Worm (Caenorhabditis elegans): Measurements from ENCODE around the gene C45G9.2.

The C45G9.2 gene

DNA sequence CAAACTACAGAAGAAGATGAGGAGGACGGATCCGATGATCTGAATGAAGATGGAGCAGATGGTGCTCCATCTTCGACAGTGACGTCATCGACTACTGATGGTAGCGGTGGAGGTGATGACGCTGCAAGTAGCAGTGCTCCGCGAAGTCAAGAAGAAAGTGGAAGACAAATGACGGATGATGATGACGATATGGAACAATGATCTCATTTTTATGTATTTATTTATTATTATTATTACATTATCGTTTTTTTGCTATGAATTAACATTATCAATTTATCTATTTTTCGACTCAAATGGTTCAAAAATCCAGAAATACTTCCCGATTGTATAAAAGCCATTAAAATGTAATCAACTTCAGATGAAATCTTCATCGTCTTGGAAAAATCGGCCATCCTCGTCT is 47.2 kb upstream of the C45G9.2 start, which contains the start of gene R144.3:
TSS of gene R144.3 (plus strand) at position 301 of the 400 bp plus-strand sequence.
- TF ChIP-seq ZK185.1 (tag; optimal IDR thresholded peaks at IDR 0.05; ENCODE audit: poor library complexity, severe bottlenecking) (no peak), ceh-79 (tag; optimal IDR thresholded peaks at IDR 0.05) (no peak), hsf-1 (GFP tag; IDR thresholded peaks at IDR 0.05) (no peak), F49E8.2 (tag; optimal IDR thresholded peaks at IDR 0.05; ENCODE audit: insufficient read depth) (no peak), ceh-91 (GFP tag; IDR thresholded peaks at IDR 0.05) (no peak), lag-1 (GFP tag; IDR thresholded peaks at IDR 0.05) (no peak), rec-8 (tag; optimal IDR thresholded peaks at IDR 0.05) (no peak), rcor-1 (GFP tag; IDR thresholded peaks at IDR 0.05) (no peak), mcd-1 (GFP tag; IDR thresholded peaks at IDR 0.05) (no peak), unc-130 (GFP tag; optimal IDR thresholded peaks at IDR 0.05) (no peak), sea-2 (GFP tag; IDR thresholded peaks at IDR 0.05) (no peak), ztf-22 (GFP tag; optimal IDR thresholded peaks at IDR 0.05) (no peak), F55B11.4 (tag; optimal IDR thresholded peaks at IDR 0.05; ENCODE audit: borderline replicate concordance, insufficient read depth) (no peak), aptf-2 (GFP tag; conservative IDR thresholded peaks at IDR 0.05) (no peak), atf-7 (tag; optimal IDR thresholded peaks at IDR 0.05) (no peak), tbx-9 (tag; optimal IDR thresholded peaks at IDR 0.05; ENCODE audit: borderline replicate concordance) (no peak), mxl-1 (tag; optimal IDR thresholded peaks at IDR 0.05) (no peak), nfya-2 (GFP tag; IDR thresholded peaks at IDR 0.05) (no peak), pbrm-1 (GFP tag; IDR thresholded peaks at IDR 0.05) (no peak)

DNA sequence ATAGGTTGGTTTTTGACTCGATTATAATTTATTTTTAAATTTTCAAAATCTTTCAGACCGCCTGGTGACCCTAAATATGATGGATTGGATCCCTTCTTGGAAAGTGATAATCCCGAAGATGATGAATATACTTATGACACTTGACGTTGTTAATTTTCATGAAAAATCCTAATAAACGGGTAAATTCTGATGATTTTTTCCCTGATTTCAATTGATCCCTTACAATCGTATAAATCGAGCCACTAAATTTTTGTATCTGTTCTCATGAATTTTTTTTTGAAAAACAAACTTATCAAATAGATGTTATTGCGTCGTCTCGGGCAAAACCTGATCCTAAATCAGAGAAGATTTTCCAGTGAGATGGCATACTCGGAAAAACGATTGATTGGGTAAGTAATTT is 45.9 kb upstream of the C45G9.2 start, which contains the start of gene R144.13:
TSS of gene R144.13 (plus strand) at position 301 of the 400 bp plus-strand sequence.
- no peak for TF ChIP-seq let-607 (tag; optimal IDR thresholded peaks at IDR 0.05)
- TF ChIP-seq lsy-27 (tag; optimal IDR thresholded peaks at IDR 0.05; ENCODE audit: borderline replicate concordance, insufficient read depth), result no peak
- no peak for TF ChIP-seq nfya-2 (GFP tag; IDR thresholded peaks at IDR 0.05)
- TF ChIP-seq dpl-1 (GFP tag; optimal IDR thresholded peaks at IDR 0.05), result no peak

DNA sequence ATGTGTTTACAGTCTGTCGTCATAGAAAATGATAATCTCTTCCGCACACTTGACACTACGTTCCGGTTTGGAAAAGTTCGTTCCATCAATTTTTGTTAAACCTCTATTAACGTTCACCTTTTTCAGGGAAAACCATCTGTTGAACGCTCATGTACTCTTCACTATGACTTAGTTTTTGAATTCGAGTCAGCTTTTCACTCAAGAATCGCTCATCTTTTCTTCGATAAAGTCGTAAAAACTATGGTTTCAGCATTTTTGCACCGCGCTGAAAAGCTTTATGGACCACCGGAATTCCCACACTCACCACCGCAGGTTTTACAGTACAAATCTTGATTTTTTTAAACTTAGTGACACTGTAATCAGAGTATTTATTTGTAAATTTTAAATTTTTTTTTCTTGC is 45.2 kb upstream of the C45G9.2 start:
- TF ChIP-seq lin-26 (GFP tag; IDR thresholded peaks at IDR 0.05) (no peak), lin-35 (GFP tag; optimal IDR thresholded peaks at IDR 0.05) (peak in 1 of 3 experiments; percentile 4), nfyb-1 (GFP tag; IDR thresholded peaks at IDR 0.05) (0 out of 2 replicates have a peak, but pooled peaks have one; percentile 12), ama-1 (optimal IDR thresholded peaks at IDR 0.05) (peak; percentile 43), ama-1 (GFP tag; optimal IDR thresholded peaks at IDR 0.05) (no peak), nhr-179 (tag; optimal IDR thresholded peaks at IDR 0.05) (no peak)

ce11 chrIII:5024393-5024964 is 44.4 kb upstream of the C45G9.2 start, which contains the start of gene pcf-11:
Gene pcf-11, plus strand, starts transcription at chrIII:5024914.
- TF ChIP-seq hmg-1.2 (GFP tag; IDR thresholded peaks at IDR 0.05) (peak; percentile 46; the same call in 1 of the 2 replicates), tbp1 (GFP tag; optimal IDR thresholded peaks at IDR 0.05) (peak; percentile 15), dox-1 (GFP tag; IDR thresholded peaks at IDR 0.05) (no peak), snpc-3.4 (tag; optimal IDR thresholded peaks at IDR 0.05) (peak; percentile 26), C17E4.6 (GFP tag; IDR thresholded peaks at IDR 0.05) (no peak), aptf-2 (GFP tag; conservative IDR thresholded peaks at IDR 0.05) (no peak), Y79H2A.3 (GFP tag; conservative IDR thresholded peaks at IDR 0.05) (no peak), B0261.1 (tag; optimal IDR thresholded peaks at IDR 0.05) (no peak), T07F8.4 (tag; optimal IDR thresholded peaks at IDR 0.05) (no peak), nhr-120 (GFP tag; IDR thresholded peaks at IDR 0.05) (no peak), madf-3 (GFP tag; IDR thresholded peaks at IDR 0.05) (no peak), tlf-1 (GFP tag; optimal IDR thresholded peaks at IDR 0.05) (peak; percentile 54), cebp-1 (GFP tag; IDR thresholded peaks at IDR 0.05) (no peak), cebp-1 (tag; optimal IDR thresholded peaks at IDR 0.05) (peak; percentile 47), let-607 (tag; optimal IDR thresholded peaks at IDR 0.05) (peak; percentile 33 to 36), atf-7 (tag; optimal IDR thresholded peaks at IDR 0.05) (no peak), bed-1 (GFP tag; IDR thresholded peaks at IDR 0.05) (no peak), nhr-27 (tag; optimal IDR thresholded peaks at IDR 0.05) (no peak), nhr-80 (tag; optimal IDR thresholded peaks at IDR 0.05) (peak; percentile 24)
